Fruit fly (Drosophila melanogaster) whole organism, prepupa: Measurements from ENCODE around the gene CG14966.

Experiments
- Blimp-1 ChIP-seq: fragments of 200-800 bp; sonication (Bioruptor generic); optimal IDR thresholded peaks from 3 replicates; lab custom pipeline; 2017; ENCODE audit warnings: missing biosample characterization, missing genetic modification characterization, mild to moderate bottlenecking, moderate library complexity, missing genetic modification reagents
- CG10631 ChIP-seq: fragments of 200-800 bp; sonication (Bioruptor generic); optimal IDR thresholded peaks from 2 replicates; lab custom pipeline; 2016; ENCODE audit warnings: missing biosample characterization, missing genetic modification characterization
- CG10669 ChIP-seq: fragments of 200-800 bp; sonication (Bioruptor generic); optimal IDR thresholded peaks from 3 replicates; lab custom pipeline; 2018; ENCODE audit warnings: missing biosample characterization, mild to moderate bottlenecking, missing genetic modification characterization, moderate library complexity
- CG11294 ChIP-seq: fragments of 200-800 bp; sonication (Bioruptor generic); IDR thresholded peaks from 2 replicates; pipeline ENCODE4 v1.3.6; 2022; ENCODE audit warnings: missing biosample characterization, missing genetic modification characterization
- CG11762 ChIP-seq: fragments of 200-800 bp; sonication (Bioruptor generic); optimal IDR thresholded peaks from 3 replicates; lab custom pipeline; 2016; ENCODE audit warnings: missing biosample characterization, missing genetic modification characterization; ENCODE audit not compliant: insufficient read depth
- CG1621 ChIP-seq: fragments of 200-800 bp; sonication (Bioruptor generic); optimal IDR thresholded peaks from 3 replicates; lab custom pipeline; 2018; ENCODE audit warnings: missing biosample characterization, mild to moderate bottlenecking, missing genetic modification characterization
- CG3032 ChIP-seq: fragments of 200-800 bp; optimal IDR thresholded peaks from 2 replicates; lab custom pipeline; 2019; ENCODE audit warnings: missing biosample characterization, mild to moderate bottlenecking, missing genetic modification characterization, moderate library complexity
- CG31627 ChIP-seq: fragments of 200-800 bp; sonication (Bioruptor generic); optimal IDR thresholded peaks from 3 replicates; lab custom pipeline; 2016; ENCODE audit warnings: missing biosample characterization, missing genetic modification characterization
- CG32006 ChIP-seq: fragments of 200-800 bp; sonication (Bioruptor generic); optimal IDR thresholded peaks from 3 replicates; lab custom pipeline; 2017; ENCODE audit warnings: missing biosample characterization, mild to moderate bottlenecking, missing genetic modification characterization
- CG34406 ChIP-seq: fragments of 200-800 bp; sonication (Bioruptor generic); optimal IDR thresholded peaks from 3 replicates; lab custom pipeline; 2016; ENCODE audit warnings: missing biosample characterization, missing genetic modification characterization
- CG4318 ChIP-seq: fragments of 200-800 bp; sonication (Bioruptor generic); optimal IDR thresholded peaks from 3 replicates; lab custom pipeline; 2017; ENCODE audit warnings: missing biosample characterization, mild to moderate bottlenecking, missing genetic modification characterization
- CG6163 ChIP-seq: fragments of 200-800 bp; sonication (Bioruptor generic); IDR thresholded peaks from 3 replicates; pipeline ENCODE4 v1.3.6; 2022; ENCODE audit warnings: missing biosample characterization, missing genetic modification characterization
- CG6792 ChIP-seq: fragments of 200-800 bp; sonication (Bioruptor generic); optimal IDR thresholded peaks from 3 replicates; lab custom pipeline; 2016; ENCODE audit warnings: missing biosample characterization, missing genetic modification characterization
- CG6854 ChIP-seq: fragments of 200-800 bp; sonication (Bioruptor generic); optimal IDR thresholded peaks from 2 replicates; lab custom pipeline; 2017; ENCODE audit warnings: missing biosample characterization, mild to moderate bottlenecking, missing genetic modification characterization
- CG8119 ChIP-seq: fragments of 200-800 bp; sonication (Bioruptor generic); IDR thresholded peaks from 3 replicates; pipeline ENCODE4 v1.3.6; 2022; ENCODE audit warnings: missing biosample characterization, missing genetic modification characterization
- CG8319 ChIP-seq: fragments of 200-800 bp; sonication (Bioruptor generic); optimal IDR thresholded peaks from 3 replicates; lab custom pipeline; 2016; ENCODE audit warnings: missing biosample characterization, missing genetic modification characterization
- CG8632 ChIP-seq: fragments of 200-800 bp; sonication (Bioruptor generic); optimal IDR thresholded peaks from 3 replicates; lab custom pipeline; 2016; ENCODE audit warnings: missing biosample characterization, missing genetic modification characterization
- CG9139 ChIP-seq: fragments of 200-800 bp; sonication (Bioruptor generic); optimal IDR thresholded peaks from 3 replicates; lab custom pipeline; 2017; ENCODE audit warnings: missing biosample characterization, mild to moderate bottlenecking, missing genetic modification characterization
- Eip75B ChIP-seq: fragments of 200-800 bp; sonication (Bioruptor generic); optimal IDR thresholded peaks from 3 replicates; lab custom pipeline; 2016; ENCODE audit warnings: missing biosample characterization, missing genetic modification characterization
- Eip78C ChIP-seq: fragments of 200-800 bp; sonication (Bioruptor generic); peaks from one replicate; lab custom pipeline; 2016; ENCODE audit warnings: missing biosample characterization, missing genetic modification characterization
- Eip93F ChIP-seq: fragments of 200-800 bp; sonication (Bioruptor generic); optimal IDR thresholded peaks from 2 replicates; lab custom pipeline; 2016; ENCODE audit warnings: missing biosample characterization, mild to moderate bottlenecking, missing genetic modification characterization
- Ets21C ChIP-seq: fragments of 200-800 bp; sonication (Bioruptor generic); optimal IDR thresholded peaks from 3 replicates; lab custom pipeline; 2016; ENCODE audit warnings: missing biosample characterization, missing genetic modification characterization
- Ets96B ChIP-seq: fragments of 200-800 bp; optimal IDR thresholded peaks from 2 replicates; lab custom pipeline; 2019; ENCODE audit warnings: missing biosample characterization, mild to moderate bottlenecking, missing genetic modification characterization, moderate library complexity
- Gug ChIP-seq: fragments of 200-800 bp; sonication (Bioruptor generic); IDR thresholded peaks from 2 replicates; pipeline ENCODE4 v1.3.6; 2022; ENCODE audit warnings: missing biosample characterization, missing genetic modification characterization
- Hr39 ChIP-seq: fragments of 200-800 bp; sonication (Bioruptor generic); optimal IDR thresholded peaks from 2 replicates; lab custom pipeline; 2016; ENCODE audit warnings: missing biosample characterization, missing genetic modification characterization
- Lpt ChIP-seq: fragments of 200-800 bp; sonication (Bioruptor generic); optimal IDR thresholded peaks from 3 replicates; lab custom pipeline; 2016; ENCODE audit warnings: missing biosample characterization, missing genetic modification characterization
- Met ChIP-seq: fragments of 200-800 bp; sonication (Bioruptor generic); optimal IDR thresholded peaks from 3 replicates; lab custom pipeline; 2016; ENCODE audit warnings: missing biosample characterization, missing genetic modification characterization
- OdsH ChIP-seq: fragments of 200-800 bp; sonication (Bioruptor generic); optimal IDR thresholded peaks from 3 replicates; lab custom pipeline; 2016; ENCODE audit warnings: missing biosample characterization, missing genetic modification characterization
- Smox ChIP-seq: fragments of 200-800 bp; sonication (Bioruptor generic); optimal IDR thresholded peaks from 3 replicates; lab custom pipeline; 2016; ENCODE audit warnings: missing biosample characterization, missing genetic modification characterization
- Sox102F ChIP-seq: fragments of 200-800 bp; sonication (Bioruptor generic); optimal IDR thresholded peaks from 2 replicates; lab custom pipeline; 2016; ENCODE audit warnings: missing biosample characterization, mild to moderate bottlenecking, missing genetic modification characterization
- Sox15 ChIP-seq: fragments of 200-800 bp; sonication (Bioruptor generic); optimal IDR thresholded peaks from 3 replicates; lab custom pipeline; 2016; ENCODE audit warnings: missing biosample characterization, missing genetic modification characterization
- acj6 ChIP-seq: fragments of 200-800 bp; sonication (Bioruptor generic); optimal IDR thresholded peaks from 3 replicates; lab custom pipeline; 2016; ENCODE audit warnings: missing biosample characterization, missing genetic modification characterization
- cyc ChIP-seq: fragments of 200-800 bp; sonication (Bioruptor generic); optimal IDR thresholded peaks from 3 replicates; lab custom pipeline; 2016; ENCODE audit warnings: missing biosample characterization, missing genetic modification characterization
- dac ChIP-seq: fragments of 200-800 bp; sonication (Bioruptor generic); optimal IDR thresholded peaks from 2 replicates; lab custom pipeline; 2017; ENCODE audit warnings: missing biosample characterization, mild to moderate bottlenecking, missing genetic modification characterization
- esn ChIP-seq: fragments of 200-800 bp; sonication (Bioruptor generic); optimal IDR thresholded peaks from 2 replicates; lab custom pipeline; 2016; ENCODE audit warnings: missing biosample characterization, mild to moderate bottlenecking, missing genetic modification characterization, moderate library complexity
- fd59A ChIP-seq: fragments of 200-800 bp; sonication (Bioruptor generic); optimal IDR thresholded peaks from 2 replicates; lab custom pipeline; 2017; ENCODE audit warnings: missing biosample characterization, mild to moderate bottlenecking, missing genetic modification characterization, missing genetic modification reagents
- fkh ChIP-seq: fragments of 200-800 bp; sonication (Bioruptor generic); optimal IDR thresholded peaks from 3 replicates; lab custom pipeline; 2017; ENCODE audit warnings: missing biosample characterization, mild to moderate bottlenecking, missing genetic modification characterization, moderate library complexity
- lz ChIP-seq: fragments of 200-800 bp; sonication (Bioruptor generic); optimal IDR thresholded peaks from 3 replicates; lab custom pipeline; 2016; ENCODE audit warnings: missing biosample characterization, missing genetic modification characterization
- net ChIP-seq: fragments of 200-800 bp; sonication (Bioruptor generic); optimal IDR thresholded peaks from 3 replicates; lab custom pipeline; 2016; ENCODE audit warnings: missing biosample characterization, missing genetic modification characterization
- salr ChIP-seq, 2 experiments: fragments of 200-800 bp; sonication (Bioruptor generic); optimal IDR thresholded peaks; 3 replicates each; lab custom pipeline; 2016 to 2018; ENCODE audit warnings: missing biosample characterization in 2 of 2, missing genetic modification characterization in 2 of 2, mild to moderate bottlenecking in 1 of 2
- spab ChIP-seq: fragments of 200-800 bp; sonication (Bioruptor generic); optimal IDR thresholded peaks from 2 replicates; lab custom pipeline; 2017; ENCODE audit warnings: missing biosample characterization, mild to moderate bottlenecking, missing genetic modification characterization, missing genetic modification reagents
- topi ChIP-seq: fragments of 200-800 bp; sonication (Bioruptor generic); optimal IDR thresholded peaks from 3 replicates; lab custom pipeline; 2016; ENCODE audit warnings: missing biosample characterization, missing genetic modification characterization
- vri ChIP-seq: fragments of 200-800 bp; sonication (Bioruptor generic); optimal IDR thresholded peaks from 3 replicates; lab custom pipeline; 2016; ENCODE audit warnings: missing biosample characterization, mild to moderate bottlenecking, missing genetic modification characterization

Gene CG14966

DNA sequence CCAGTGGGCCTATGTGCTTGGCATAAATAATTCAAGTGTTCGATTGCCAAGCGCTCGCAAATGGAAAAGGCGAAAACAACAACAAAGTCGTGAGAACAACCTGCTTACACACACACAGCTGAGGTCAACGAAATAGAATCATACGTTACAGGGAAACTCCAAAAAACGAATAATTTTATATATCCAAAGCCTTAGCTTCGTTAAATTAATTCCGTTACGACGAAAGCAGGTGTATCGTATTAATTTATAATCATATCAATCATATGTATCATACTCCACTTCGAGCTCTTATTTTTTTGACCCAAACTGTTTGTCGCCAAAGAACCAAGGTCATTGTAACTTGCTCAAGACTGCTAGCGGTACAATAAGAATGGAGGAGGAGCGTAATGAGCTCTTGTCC, 18.0 kb downstream of the CG14966 start (continued):
- TF ChIP-seq Met (GFP tag; lab: Kevin White, UChicago) (peak; percentile 93), CG6854 (GFP tag; lab: Kevin White, UChicago) (peak; percentile 89), Gug (peak; percentile 86), Eip93F (GFP tag; lab: Kevin White, UChicago) (peak; percentile 86), CG8119 (peak; percentile 84), Eip75B (GFP tag; lab: Kevin White, UChicago) (peak; percentile 96), CG4318 (GFP tag; lab: Kevin White, UChicago) (no peak), vri (no peak)

DNA sequence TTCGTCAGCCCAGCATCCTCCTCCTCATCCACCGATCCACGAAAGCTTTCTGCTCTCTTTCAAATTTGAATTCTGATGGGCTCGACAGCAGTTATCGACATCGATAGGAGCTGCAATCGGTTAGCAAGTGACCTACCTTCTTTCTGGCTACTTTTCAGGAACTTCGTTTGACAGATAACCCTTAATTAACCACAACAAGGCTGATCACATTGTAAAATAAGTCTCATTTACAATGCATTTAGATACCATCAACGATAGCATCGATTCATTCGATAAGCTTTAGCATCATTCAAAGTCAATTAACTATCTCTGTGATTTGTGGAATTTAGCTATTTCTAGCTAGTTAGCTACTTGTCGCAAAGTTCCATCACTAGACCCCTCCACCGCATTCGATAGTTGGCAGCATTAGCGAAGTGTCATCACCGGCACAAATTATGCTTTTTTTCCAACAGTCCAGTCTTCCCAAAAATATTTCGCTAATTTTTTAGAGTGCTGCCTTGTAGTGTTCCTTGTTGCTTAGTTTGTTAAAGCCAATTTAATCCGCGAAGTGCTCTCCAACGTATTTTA, 18.8 kb downstream of the CG14966 start, which contains the start of the genes MnM and Girdin:
Gene MnM, minus strand, starts transcription at position 51 of the 567 bp plus-strand sequence.
Gene Girdin, plus strand, starts transcription at position 401 of the 567 bp plus-strand sequence.
- TF ChIP-seq OdsH = no peak
- TF ChIP-seq Sox102F (GFP tag; lab: Kevin White, UChicago) = no peak
- no peak for TF ChIP-seq fkh (GFP tag; lab: Kevin White, UChicago)
- TF ChIP-seq Gug = peak; percentile 28; the same call in 1 of the 2 replicates
- peak; percentile 76 for TF ChIP-seq esn (GFP tag; lab: Kevin White, UChicago)
- peak; percentile 29; the same call in 1 of the 3 replicates for TF ChIP-seq CG6163 (GFP tag; lab: Robert Waterston, UW)
- no peak for TF ChIP-seq Blimp-1 (GFP tag; lab: Kevin White, UChicago)
- no peak for TF ChIP-seq net
- no peak for TF ChIP-seq CG8632
- TF ChIP-seq Smox = peak; percentile 59
- peak; percentile 44 for TF ChIP-seq CG3032 (tag; lab: Kevin White, UChicago)
- TF ChIP-seq Ets21C (GFP tag; lab: Kevin White, UChicago) = no peak
- no peak for TF ChIP-seq spab (GFP tag; lab: Kevin White, UChicago)
- peak; percentile 19 for TF ChIP-seq Lpt (GFP tag; lab: Kevin White, UChicago)
- TF ChIP-seq CG11762 (GFP tag; lab: Kevin White, UChicago) = no peak
- TF ChIP-seq acj6 (GFP tag; lab: Kevin White, UChicago) = no peak
- TF ChIP-seq CG8319 = no peak
- TF ChIP-seq Sox15 (GFP tag; lab: Kevin White, UChicago) = peak; percentile 38
- no peak for TF ChIP-seq Eip75B (GFP tag; lab: Kevin White, UChicago)
- no peak for TF ChIP-seq CG11294
- no peak for TF ChIP-seq salr (GFP tag; optimal IDR thresholded peaks at IDR 0.05; lab: Kevin White, UChicago)
- peak; percentile 84 for TF ChIP-seq lz (GFP tag; lab: Kevin White, UChicago)
- TF ChIP-seq CG4318 (GFP tag; lab: Kevin White, UChicago) = no peak
- TF ChIP-seq CG1621 (tag; lab: Kevin White, UChicago) = no peak
- TF ChIP-seq CG31627 (GFP tag; lab: Kevin White, UChicago) = peak; percentile 79
- TF ChIP-seq CG6854 (GFP tag; lab: Kevin White, UChicago) = no peak
- no peak for TF ChIP-seq CG9139 (GFP tag; lab: Kevin White, UChicago)
- peak; percentile 11 for TF ChIP-seq CG34406 (GFP tag; lab: Kevin White, UChicago)
- TF ChIP-seq Eip78C (GFP tag; lab: Kevin White, UChicago) = no peak
- no peak for TF ChIP-seq CG10669 (GFP tag; lab: Kevin White, UChicago)
- TF ChIP-seq cyc (GFP tag; lab: Kevin White, UChicago) = peak; percentile 57
- peak; percentile 81 for TF ChIP-seq Hr39 (GFP tag; lab: Kevin White, UChicago)
- no peak for TF ChIP-seq CG6792 (GFP tag; lab: Kevin White, UChicago)
- peak; percentile 6 for TF ChIP-seq fd59A (GFP tag; lab: Kevin White, UChicago)

DNA sequence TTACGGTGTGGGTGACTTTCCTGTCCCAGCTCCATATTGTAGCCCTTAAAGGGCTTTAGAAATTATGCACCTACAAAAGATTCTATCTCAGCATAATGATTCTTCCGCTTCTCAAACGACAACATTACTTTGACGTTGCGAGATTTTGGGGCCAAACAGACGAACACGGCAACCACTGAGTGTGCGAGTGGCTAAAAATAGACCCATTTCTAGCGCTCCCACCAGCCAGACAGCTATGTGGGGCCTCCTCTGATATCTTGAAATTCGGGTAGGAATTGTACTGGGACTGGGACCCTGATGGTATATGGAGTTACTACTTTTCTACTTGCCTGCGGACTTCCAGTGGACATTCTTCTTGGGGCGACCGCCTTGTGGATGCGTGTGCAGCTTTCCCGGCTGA, 19.6 kb downstream of the CG14966 start:
- no peak for TF ChIP-seq topi
- TF ChIP-seq Eip75B (GFP tag; lab: Kevin White, UChicago) = no peak
- TF ChIP-seq CG32006 (GFP tag; lab: Kevin White, UChicago) = no peak
- no peak for TF ChIP-seq CG9139 (GFP tag; lab: Kevin White, UChicago)
- no peak for TF ChIP-seq salr (GFP tag; optimal IDR thresholded peaks at IDR 0.05; lab: Kevin White, UChicago)
- TF ChIP-seq Ets96B (tag; lab: Kevin White, UChicago) = no peak
- no peak for TF ChIP-seq CG10631
- no peak for TF ChIP-seq CG11762 (GFP tag; lab: Kevin White, UChicago)
- no peak for TF ChIP-seq CG8632
- TF ChIP-seq cyc (GFP tag; lab: Kevin White, UChicago) = no peak
- no peak for TF ChIP-seq dac (GFP tag; lab: Kevin White, UChicago)
